Fruit fly (Drosophila melanogaster) whole organism, embryonic: ENCODE measurements around the gene EMC6.
A peak's percentile ranks its signal among the peaks of the same experiment; 100 is the strongest.

Experiments used
- B-H1 ChIP-seq: fragments of 200-800 bp; sonication (Bioruptor generic); IDR thresholded peaks from 3 replicates; pipeline ENCODE4 v1.3.6; 2022; ENCODE audit warnings: missing biosample characterization, missing genetic modification characterization
- CG11247 ChIP-seq: fragments of 200-800 bp; sonication (Bioruptor generic); IDR thresholded peaks from 2 replicates; pipeline ENCODE4 v1.3.6; 2022; ENCODE audit warnings: missing biosample characterization, missing genetic modification characterization
- CG11723 ChIP-seq: fragments of 200-800 bp; sonication (Bioruptor generic); optimal IDR thresholded peaks from 2 replicates; lab custom pipeline; 2017; ENCODE audit warnings: missing biosample characterization, mild to moderate bottlenecking, missing genetic modification characterization
- CG13123 ChIP-seq: fragments of 200-800 bp; sonication (Bioruptor generic); optimal IDR thresholded peaks from 2 replicates; lab custom pipeline; 2016; ENCODE audit warnings: missing biosample characterization, missing genetic modification characterization
- CG15269 ChIP-seq: fragments of 200-800 bp; sonication (Bioruptor generic); optimal IDR thresholded peaks from 2 replicates; lab custom pipeline; 2018; ENCODE audit warnings: missing biosample characterization, mild to moderate bottlenecking, missing genetic modification characterization, moderate library complexity
- CG18476 ChIP-seq: fragments of 200-800 bp; sonication (Bioruptor generic); optimal IDR thresholded peaks from 2 replicates; lab custom pipeline; 2016; ENCODE audit warnings: missing biosample characterization, mild to moderate bottlenecking, missing genetic modification characterization
- CG18599 ChIP-seq: fragments of 200-800 bp; sonication (Bioruptor generic); optimal IDR thresholded peaks from 3 replicates; lab custom pipeline; 2017; ENCODE audit warnings: missing biosample characterization, missing genetic modification characterization, mild to moderate bottlenecking, moderate library complexity, missing genetic modification reagents
- CG2712 ChIP-seq: fragments of 200-800 bp; optimal IDR thresholded peaks from 3 replicates; lab custom pipeline; 2019; ENCODE audit warnings: missing biosample characterization, mild to moderate bottlenecking, missing genetic modification characterization, moderate library complexity
- CG33213 ChIP-seq: fragments of 200-800 bp; sonication (Bioruptor generic); optimal IDR thresholded peaks from 3 replicates; lab custom pipeline; 2016; ENCODE audit warnings: missing biosample characterization, missing genetic modification characterization
- CG4328 ChIP-seq: fragments of 200-800 bp; sonication (Bioruptor generic); optimal IDR thresholded peaks from 3 replicates; lab custom pipeline; 2017; ENCODE audit warnings: missing biosample characterization, missing genetic modification reagents, missing genetic modification characterization
- CG4617 ChIP-seq: fragments of 200-800 bp; sonication (Bioruptor generic); optimal IDR thresholded peaks from 3 replicates; lab custom pipeline; 2016; ENCODE audit warnings: missing biosample characterization, missing genetic modification characterization, borderline replicate concordance
- CG6272 ChIP-seq: fragments of 200-800 bp; sonication (Bioruptor generic); IDR thresholded peaks from 2 replicates; pipeline ENCODE4 v1.3.6; 2022; ENCODE audit warnings: missing biosample characterization, missing genetic modification characterization
- CG6791 ChIP-seq: fragments of 200-800 bp; sonication (Bioruptor generic); IDR thresholded peaks from 3 replicates; pipeline ENCODE4 v1.3.6; 2022; ENCODE audit warnings: missing biosample characterization, missing genetic modification characterization; ENCODE audit not compliant: partially characterized antibody
- CG6813 ChIP-seq: fragments of 200-800 bp; sonication (Bioruptor generic); optimal IDR thresholded peaks from 2 replicates; lab custom pipeline; 2017; ENCODE audit warnings: missing biosample characterization, missing genetic modification characterization, mild to moderate bottlenecking, moderate library complexity, missing genetic modification reagents
- CG8089 ChIP-seq: fragments of 200-800 bp; sonication (Bioruptor generic); optimal IDR thresholded peaks from 3 replicates; lab custom pipeline; 2016; ENCODE audit warnings: missing biosample characterization, missing genetic modification characterization
- CG8388 ChIP-seq: fragments of 200-800 bp; sonication (Bioruptor generic); optimal IDR thresholded peaks from 2 replicates; lab custom pipeline; 2019; ENCODE audit warnings: missing biosample characterization, mild to moderate bottlenecking, missing genetic modification characterization, moderate library complexity
- CG9215 ChIP-seq: fragments of 200-800 bp; sonication (Bioruptor generic); IDR thresholded peaks from 2 replicates; pipeline ENCODE4 v1.3.6; 2022; ENCODE audit warnings: missing biosample characterization, missing genetic modification characterization
- CG9797 ChIP-seq: fragments of 200-800 bp; sonication (Bioruptor generic); optimal IDR thresholded peaks from 3 replicates; lab custom pipeline; 2018; ENCODE audit warnings: missing biosample characterization, mild to moderate bottlenecking, missing genetic modification characterization
- CG9876 ChIP-seq: fragments of 200-800 bp; sonication (Bioruptor generic); optimal IDR thresholded peaks from 2 replicates; lab custom pipeline; 2016; ENCODE audit warnings: missing biosample characterization, missing genetic modification characterization
- Dek ChIP-seq: fragments of 200-800 bp; sonication (Bioruptor generic); optimal IDR thresholded peaks from 3 replicates; lab custom pipeline; 2019; ENCODE audit warnings: missing biosample characterization, mild to moderate bottlenecking, missing genetic modification characterization, moderate library complexity
- Dp ChIP-seq: fragments of 200-800 bp; sonication (Bioruptor generic); optimal IDR thresholded peaks from 2 replicates; lab custom pipeline; 2018; ENCODE audit warnings: missing biosample characterization, mild to moderate bottlenecking, missing genetic modification characterization, moderate library complexity
- Fer3 ChIP-seq: fragments of 200-800 bp; sonication (Bioruptor generic); optimal IDR thresholded peaks from 2 replicates; lab custom pipeline; 2018; ENCODE audit warnings: missing biosample characterization, mild to moderate bottlenecking, missing genetic modification characterization, moderate library complexity
- Hey ChIP-seq: fragments of 200-800 bp; sonication (Bioruptor generic); optimal IDR thresholded peaks from 3 replicates; lab custom pipeline; 2018; ENCODE audit warnings: missing biosample characterization, mild to moderate bottlenecking, missing genetic modification characterization
- HmgZ ChIP-seq: fragments of 200-800 bp; sonication (Bioruptor generic); optimal IDR thresholded peaks from 2 replicates; lab custom pipeline; 2018; ENCODE audit warnings: missing biosample characterization, mild to moderate bottlenecking, missing genetic modification characterization
- Hr51 ChIP-seq, 2 experiments: fragments of 200-800 bp; sonication (Bioruptor generic); optimal IDR thresholded peaks; 2 replicates in 1 of 2; 3 replicates in 1 of 2; lab custom pipeline; 2016 to 2018; ENCODE audit warnings: missing biosample characterization in 2 of 2, missing genetic modification characterization in 2 of 2, mild to moderate bottlenecking in 1 of 2, moderate library complexity in 1 of 2
- MBD-R2 ChIP-seq: fragments of 200-800 bp; sonication (Bioruptor generic); IDR thresholded peaks from 2 replicates; pipeline ENCODE4 v1.3.6; 2022; ENCODE audit warnings: missing biosample characterization, missing genetic modification characterization
- MTF-1 ChIP-seq: fragments of 200-800 bp; sonication (Bioruptor generic); optimal IDR thresholded peaks from 2 replicates; lab custom pipeline; 2018; ENCODE audit warnings: missing biosample characterization, mild to moderate bottlenecking, missing genetic modification characterization, borderline replicate concordance
- Myb ChIP-seq: fragments of 200-800 bp; sonication (Bioruptor generic); optimal IDR thresholded peaks from 2 replicates; lab custom pipeline; 2016; ENCODE audit warnings: missing biosample characterization, missing genetic modification characterization
- NC2β ChIP-seq: fragments of 200-800 bp; sonication (Bioruptor generic); optimal IDR thresholded peaks from 2 replicates; lab custom pipeline; 2016; ENCODE audit warnings: missing biosample characterization, missing genetic modification characterization
- NK7.1 ChIP-seq: fragments of 200-800 bp; sonication (Bioruptor generic); optimal IDR thresholded peaks from 3 replicates; lab custom pipeline; 2016; ENCODE audit warnings: missing biosample characterization, missing genetic modification characterization
- PHDP ChIP-seq: fragments of 200-800 bp; sonication (Bioruptor generic); optimal IDR thresholded peaks from 3 replicates; lab custom pipeline; 2018; ENCODE audit warnings: missing biosample characterization, mild to moderate bottlenecking, missing genetic modification characterization, moderate library complexity
- Side ChIP-seq: fragments of 200-800 bp; sonication (Bioruptor generic); optimal IDR thresholded peaks from 2 replicates; lab custom pipeline; 2016; ENCODE audit warnings: missing biosample characterization, missing genetic modification characterization
- Six4 ChIP-seq: fragments of 200-800 bp; sonication (Bioruptor generic); optimal IDR thresholded peaks from 2 replicates; lab custom pipeline; 2016; ENCODE audit warnings: missing biosample characterization, missing genetic modification characterization
- Sox102F ChIP-seq: fragments of 200-800 bp; sonication (Bioruptor generic); optimal IDR thresholded peaks from 2 replicates; lab custom pipeline; 2018; ENCODE audit warnings: missing biosample characterization, mild to moderate bottlenecking, missing genetic modification characterization, moderate library complexity
- Spps ChIP-seq: fragments of 200-800 bp; sonication (Bioruptor generic); optimal IDR thresholded peaks from 2 replicates; lab custom pipeline; 2018; ENCODE audit warnings: missing biosample characterization, mild to moderate bottlenecking, missing genetic modification characterization
- Usf ChIP-seq: fragments of 200-800 bp; sonication (Bioruptor generic); optimal IDR thresholded peaks from 2 replicates; lab custom pipeline; 2017; ENCODE audit warnings: missing genotype, missing biosample characterization, missing genetic modification characterization
- amos ChIP-seq: fragments of 200-800 bp; sonication (Bioruptor generic); IDR thresholded peaks from 2 replicates; pipeline ENCODE4 v1.3.6; 2022; ENCODE audit warnings: missing biosample characterization, missing genetic modification characterization; ENCODE audit not compliant: partially characterized antibody
- bigmax ChIP-seq: fragments of 200-800 bp; sonication (Bioruptor generic); optimal IDR thresholded peaks from 2 replicates; lab custom pipeline; 2018; ENCODE audit warnings: missing biosample characterization, mild to moderate bottlenecking, missing genetic modification characterization
- cad ChIP-seq: fragments of >200 bp; optimal IDR thresholded peaks from 2 replicates; lab custom pipeline; 2017; ENCODE audit warnings: missing biosample characterization, missing genetic modification characterization
- caup ChIP-seq: fragments of 200-800 bp; sonication (Bioruptor generic); optimal IDR thresholded peaks from 3 replicates; lab custom pipeline; 2017; ENCODE audit warnings: missing biosample characterization, mild to moderate bottlenecking, missing genetic modification characterization, moderate library complexity; ENCODE audit not compliant: severe bottlenecking
- chif ChIP-seq, 2 experiments: fragments of 200-800 bp; sonication (Bioruptor generic); optimal IDR thresholded peaks; 3 replicates each; lab custom pipeline; 2016; ENCODE audit warnings: missing biosample characterization in 2 of 2, missing genetic modification characterization in 2 of 2
- dimm ChIP-seq: fragments of 200-800 bp; sonication (Bioruptor generic); IDR thresholded peaks from 2 replicates; pipeline ENCODE4 v1.3.6; 2022; ENCODE audit warnings: missing biosample characterization, missing genetic modification characterization
- ems ChIP-seq: fragments of 200-800 bp; sonication (Bioruptor generic); optimal IDR thresholded peaks from 3 replicates; lab custom pipeline; 2016; ENCODE audit warnings: missing biosample characterization, missing genetic modification characterization
- gsb ChIP-seq: fragments of 200-800 bp; sonication (Bioruptor generic); IDR thresholded peaks from 2 replicates; pipeline ENCODE4 v1.3.6; 2022; ENCODE audit warnings: missing biosample characterization, missing genetic modification characterization
- org-1 ChIP-seq: fragments of 200-800 bp; sonication (Bioruptor generic); optimal IDR thresholded peaks from 2 replicates; lab custom pipeline; 2017; ENCODE audit warnings: missing biosample characterization, missing genetic modification characterization
- repo ChIP-seq: fragments of 200-800 bp; sonication (Bioruptor generic); optimal IDR thresholded peaks from 2 replicates; lab custom pipeline; 2016; ENCODE audit warnings: missing biosample characterization, missing genetic modification characterization
- sens ChIP-seq: fragments of 200-800 bp; sonication (Bioruptor generic); peaks from one replicate; lab custom pipeline; 2016; ENCODE audit warnings: missing biosample characterization, missing genetic modification characterization
- sqz ChIP-seq: fragments of 200-800 bp; sonication (Bioruptor generic); optimal IDR thresholded peaks from 3 replicates; lab custom pipeline; 2018; ENCODE audit warnings: missing biosample characterization, mild to moderate bottlenecking, missing genetic modification characterization
- toy ChIP-seq: fragments of 200-800 bp; sonication (Bioruptor generic); IDR thresholded peaks from 2 replicates; pipeline ENCODE4 v1.3.6; 2022; ENCODE audit warnings: missing biosample characterization, missing genetic modification characterization
- trem ChIP-seq: fragments of 200-800 bp; optimal IDR thresholded peaks from 3 replicates; lab custom pipeline; 2019; ENCODE audit warnings: missing biosample characterization, mild to moderate bottlenecking, missing genetic modification characterization, moderate library complexity
- wek ChIP-seq: fragments of 200-800 bp; sonication (Bioruptor generic); optimal IDR thresholded peaks from 3 replicates; lab custom pipeline; 2018; ENCODE audit warnings: missing biosample characterization, mild to moderate bottlenecking, missing genetic modification characterization, moderate library complexity
- yki ChIP-seq: fragments of >200 bp; optimal IDR thresholded peaks from 3 replicates; lab custom pipeline; 2018

EMC6 gene

dm6 chr3R:25056016-25056415 lies 31.2 kb upstream of the EMC6 start, which contains the start of the genes CG31111 and stac (continued):
- TF ChIP-seq CG9876 (GFP tag; lab: Kevin White, UChicago) (no peak), CG4617 (GFP tag; lab: Kevin White, UChicago) (peak; percentile 4), CG8388 (GFP tag; lab: Kevin White, UChicago) (no peak), CG15269 (tag; lab: Kevin White, UChicago) (no peak), HmgZ (tag; lab: Kevin White, UChicago) (no peak), Hr51 (GFP tag; optimal IDR thresholded peaks at IDR 0.05; lab: Kevin White, UChicago) (no peak), Usf (GFP tag; lab: Kevin White, UChicago) (no peak), bigmax (no peak), CG18599 (GFP tag; lab: Kevin White, UChicago) (no peak), Dek (tag; lab: Kevin White, UChicago) (no peak), B-H1 (GFP tag; lab: Robert Waterston, UW) (no peak), CG6791 (no peak), sqz (GFP tag; lab: Kevin White, UChicago) (no peak), CG11723 (GFP tag; lab: Kevin White, UChicago) (no peak), amos (GFP tag; lab: Robert Waterston, UW) (peak; percentile 7; the same call in 1 of the 2 replicates), CG8089 (GFP tag; lab: Kevin White, UChicago) (no peak), CG18476 (GFP tag; lab: Kevin White, UChicago) (no peak), ems (GFP tag; lab: Kevin White, UChicago) (no peak), NC2β (no peak), toy (GFP tag; lab: Robert Waterston, UW) (no peak), MTF-1 (GFP tag; lab: Kevin White, UChicago) (no peak), repo (GFP tag; lab: Kevin White, UChicago) (no peak), Six4 (GFP tag; lab: Kevin White, UChicago) (no peak), gsb (no peak), Sox102F (GFP tag; lab: Kevin White, UChicago) (no peak), Fer3 (tag; lab: Kevin White, UChicago) (no peak), wek (GFP tag; lab: Kevin White, UChicago) (no peak), CG2712 (tag; lab: Kevin White, UChicago) (peak; percentile 5), CG6272 (no peak), NK7.1 (no peak), org-1 (GFP tag; lab: Kevin White, UChicago) (no peak), Hey (tag; lab: Kevin White, UChicago) (no peak), trem (tag; lab: Kevin White, UChicago) (peak; percentile 90), CG11247 (GFP tag; lab: Robert Waterston, UW) (no peak), Dp (GFP tag; lab: Kevin White, UChicago) (peak; percentile 18), caup (no peak), Myb (GFP tag; lab: Kevin White, UChicago) (no peak), CG6813 (no peak), CG33213 (GFP tag; lab: Kevin White, UChicago) (no peak), sens (peak; percentile 53), CG4328 (GFP tag; lab: Kevin White, UChicago) (no peak), cad (no peak), yki (lab: Kevin White, UChicago) (no peak), Side (GFP tag; lab: Kevin White, UChicago) (no peak), dimm (GFP tag; lab: Robert Waterston, UW) (no peak), chif (GFP tag; optimal IDR thresholded peaks at IDR 0.05; lab: Kevin White, UChicago) (no peak), CG13123 (GFP tag; lab: Kevin White, UChicago) (no peak), CG9215 (GFP tag; lab: Robert Waterston, UW) (no peak), PHDP (peak; percentile 20), Spps (tag; lab: Kevin White, UChicago) (no peak), CG9797 (GFP tag; lab: Kevin White, UChicago) (peak; percentile 46), MBD-R2 (peak; percentile 65)
